Fruit fly (Drosophila melanogaster): ENCODE results near the gene CG4911.

The CG4911 gene

DNA sequence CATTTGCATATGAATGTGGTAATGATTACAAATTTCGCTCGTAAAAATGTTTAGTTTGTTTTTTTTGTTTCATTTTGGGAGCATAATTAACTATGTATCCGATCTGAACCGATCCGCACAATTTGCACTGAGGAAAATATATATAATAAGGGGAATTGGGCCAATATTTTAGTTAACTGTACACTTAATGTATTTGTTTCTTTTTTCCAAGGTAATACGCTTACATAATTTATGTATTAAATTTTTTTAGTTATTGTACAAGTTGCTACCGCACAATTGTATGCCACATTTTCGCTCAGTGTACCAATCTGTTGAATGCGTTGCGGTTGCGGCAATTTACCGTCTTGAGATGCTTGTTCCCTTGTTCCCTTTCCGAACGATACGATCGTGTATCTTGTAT lies 46.9 kb downstream of the CG4911 start (continued):
- TF ChIP-seq unc-4 (GFP tag; IDR thresholded peaks at IDR 0.05; ENCODE audit: partially characterized antibody) = no peak
- TF ChIP-seq Chrac-16 (GFP tag; optimal IDR thresholded peaks at IDR 0.05) = peak; percentile 78
- no peak for TF ChIP-seq BEAF-32 (GFP tag; optimal IDR thresholded peaks at IDR 0.05)
- TF ChIP-seq dpn (GFP tag; optimal IDR thresholded peaks at IDR 0.05) = peak; percentile 83 to 87
- TF ChIP-seq dysf (GFP tag; IDR thresholded peaks at IDR 0.05) = peak; percentile 93
- TF ChIP-seq corto (GFP tag; optimal IDR thresholded peaks at IDR 0.05) = no peak
- peak; percentile 77 for TF ChIP-seq gt (GFP tag; IDR thresholded peaks at IDR 0.05)
- peak; percentile 82 for TF ChIP-seq Hsf (GFP tag; optimal IDR thresholded peaks at IDR 0.05)
- TF ChIP-seq repo (GFP tag; optimal IDR thresholded peaks at IDR 0.05) = peak; percentile 68
- TF ChIP-seq Aef1 (GFP tag; IDR thresholded peaks at IDR 0.05) = peak; percentile 89
- peak; percentile 89 for TF ChIP-seq CG13424 (tag; optimal IDR thresholded peaks at IDR 0.05)
- peak; percentile 77 for TF ChIP-seq HLH54F (GFP tag; optimal IDR thresholded peaks at IDR 0.05)
- TF ChIP-seq p53 (GFP tag; optimal IDR thresholded peaks at IDR 0.05) = no peak
- TF ChIP-seq luna (GFP tag; optimal IDR thresholded peaks at IDR 0.05) = peak; percentile 38
- TF ChIP-seq CG4360 (GFP tag; IDR thresholded peaks at IDR 0.05) = peak; percentile 58; the same call in 1 of the 2 replicates
- peak; percentile 50 for TF ChIP-seq CG11723 (GFP tag; optimal IDR thresholded peaks at IDR 0.05)
- TF ChIP-seq twi (tag; optimal IDR thresholded peaks at IDR 0.05) = peak; percentile 57
- TF ChIP-seq dmrt99B (tag; optimal IDR thresholded peaks at IDR 0.05) = peak; percentile 95
- peak; percentile 65 for TF ChIP-seq CG13775 (GFP tag; optimal IDR thresholded peaks at IDR 0.05)
- peak; percentile 74 for TF ChIP-seq caup (GFP tag; optimal IDR thresholded peaks at IDR 0.05; ENCODE audit: severe bottlenecking)
- peak; percentile 83 for TF ChIP-seq CG6272 (GFP tag; IDR thresholded peaks at IDR 0.05)
- peak; percentile 82 for TF ChIP-seq wor (GFP tag; IDR thresholded peaks at IDR 0.05)
- TF ChIP-seq ATbp (GFP tag; optimal IDR thresholded peaks at IDR 0.05) = peak; percentile 82
- TF ChIP-seq fd96Cb (tag; optimal IDR thresholded peaks at IDR 0.05) = peak; percentile 88
- no peak for TF ChIP-seq Tbp (GFP tag; optimal IDR thresholded peaks at IDR 0.05)
- no peak for TF ChIP-seq amos (GFP tag; IDR thresholded peaks at IDR 0.05; ENCODE audit: partially characterized antibody)
- no peak for TF ChIP-seq Dfd (GFP tag; optimal IDR thresholded peaks at IDR 0.05)
- peak; percentile 74 for TF ChIP-seq CG13123 (GFP tag; optimal IDR thresholded peaks at IDR 0.05)
- TF ChIP-seq HLH4C (GFP tag; IDR thresholded peaks at IDR 0.05; ENCODE audit: partially characterized antibody) = no peak
- peak; percentile 35 for TF ChIP-seq Ets97D (GFP tag; optimal IDR thresholded peaks at IDR 0.05)
- TF ChIP-seq Atf3 (GFP tag; optimal IDR thresholded peaks at IDR 0.05) = peak; percentile 72
- TF ChIP-seq MBD-R2 (GFP tag; IDR thresholded peaks at IDR 0.05) = peak; percentile 62
- TF ChIP-seq CG7372 (GFP tag; IDR thresholded peaks at IDR 0.05) = peak; percentile 87
- peak; percentile 81 for TF ChIP-seq gsb (GFP tag; IDR thresholded peaks at IDR 0.05)
- TF ChIP-seq Neu2 (GFP tag; optimal IDR thresholded peaks at IDR 0.05; ENCODE audit: borderline replicate concordance) = no peak
- peak; percentile 81 for TF ChIP-seq Hr3 (GFP tag; optimal IDR thresholded peaks at IDR 0.05)
- TF ChIP-seq Adf1 (GFP tag; IDR thresholded peaks at IDR 0.05) = peak; percentile 22; the same call in 1 of the 2 replicates
- TF ChIP-seq dati (GFP tag; IDR thresholded peaks at IDR 0.05) = peak; percentile 75; the same call in 1 of the 2 replicates
- peak; percentile 64 for TF ChIP-seq CG6254 (GFP tag; optimal IDR thresholded peaks at IDR 0.05)
- TF ChIP-seq CG16779 (GFP tag; IDR thresholded peaks at IDR 0.05) = 0 out of 2 replicates have a peak, but pooled peaks have one; percentile 20
- peak; percentile 82 for TF ChIP-seq NFAT (GFP tag; IDR thresholded peaks at IDR 0.05)
- peak; percentile 63 for TF ChIP-seq maf-S (GFP tag; optimal IDR thresholded peaks at IDR 0.05)
- peak; percentile 20 for TF ChIP-seq CG9876 (GFP tag; optimal IDR thresholded peaks at IDR 0.05)
- peak; percentile 72 for TF ChIP-seq ewg (GFP tag; optimal IDR thresholded peaks at IDR 0.05)
- TF ChIP-seq CG33557 (GFP tag; optimal IDR thresholded peaks at IDR 0.05) = peak; percentile 58
- TF ChIP-seq CG14050 (GFP tag; IDR thresholded peaks at IDR 0.05) = peak; percentile 81
- TF ChIP-seq Ravus (GFP tag; IDR thresholded peaks at IDR 0.05) = peak; percentile 76
- peak; percentile 42 for TF ChIP-seq sug (tag; optimal IDR thresholded peaks at IDR 0.05)
- peak; percentile 82; the same call in 2 of the 3 replicates for TF ChIP-seq CG2199 (GFP tag; IDR thresholded peaks at IDR 0.05)
- TF ChIP-seq ato (GFP tag; IDR thresholded peaks at IDR 0.05; ENCODE audit: partially characterized antibody) = no peak
- TF ChIP-seq CG14965 (GFP tag; optimal IDR thresholded peaks at IDR 0.05; ENCODE audit: borderline replicate concordance) = peak; percentile 37
